Worm (Caenorhabditis elegans) whole organism, L4 larva: ENCODE measurements around the gene Y79H2A.4.

Experiments used
- F44E2.7 ChIP-seq: fragments of 200-800 bp; sonication (Bioruptor generic); IDR thresholded peaks from 2 replicates; pipeline ENCODE4 v2.1.2; 2022; ENCODE audit warnings: missing genetic modification characterization, missing compliant biosample characterization
- T20F7.1 ChIP-seq: fragments of 200-800 bp; sonication (Bioruptor generic); optimal IDR thresholded peaks from 2 replicates; lab custom pipeline; 2018; ENCODE audit warnings: mild to moderate bottlenecking, missing genetic modification characterization, missing compliant biosample characterization
- T26A8.4 ChIP-seq: fragments of 200-800 bp; sonication (Bioruptor generic); IDR thresholded peaks from 2 replicates; pipeline ENCODE4 v1.3.6; 2022; ENCODE audit warnings: missing genetic modification characterization, missing compliant biosample characterization
- Y105C5A.15 ChIP-seq: fragments of 200-800 bp; sonication (Bioruptor generic); IDR thresholded peaks from 2 replicates; pipeline ENCODE4 v1.3.6; 2022; ENCODE audit warnings: missing genetic modification characterization, missing compliant biosample characterization
- Y48G9A.11 ChIP-seq: fragments of 200-800 bp; sonication (Bioruptor generic); IDR thresholded peaks from 2 replicates; pipeline ENCODE4 v1.3.6; 2022; ENCODE audit warnings: missing genetic modification reagents, missing genetic modification characterization, missing compliant biosample characterization
- ZK546.5 ChIP-seq, 2 experiments: sonication (generic microtip); optimal IDR thresholded peaks; 2 replicates each; lab custom pipeline; 2017; ENCODE audit warnings: missing biosample characterization in 2 of 2, missing genetic modification characterization in 2 of 2
- aha-1 ChIP-seq: fragments of 150-350 bp; peaks from one replicate; lab custom pipeline; 2014; ENCODE audit warnings: missing biosample characterization, missing genetic modification characterization
- ama-1 ChIP-seq: fragments of 150-350 bp; optimal IDR thresholded peaks from 2 replicates; lab custom pipeline; 2014; ENCODE audit warnings: inconsistent platforms, mixed read lengths
- attf-4 ChIP-seq: sonication (generic microtip); optimal IDR thresholded peaks from 3 replicates; lab custom pipeline; 2017; ENCODE audit warnings: missing biosample characterization, missing genetic modification characterization
- ceh-20 ChIP-seq: fragments of 200-800 bp; sonication (Bioruptor generic); IDR thresholded peaks from 2 replicates; pipeline ENCODE4 v1.3.6; 2022; ENCODE audit warnings: missing genetic modification reagents, missing genetic modification characterization, missing compliant biosample characterization
- ceh-28 ChIP-seq: fragments of 150-350 bp; optimal IDR thresholded peaks from 2 replicates; lab custom pipeline; 2014; ENCODE audit warnings: missing biosample characterization, missing genetic modification reagents, missing genetic modification characterization
- ceh-32 ChIP-seq: sonication (generic microtip); optimal IDR thresholded peaks from 2 replicates; lab custom pipeline; 2016; ENCODE audit warnings: mild to moderate bottlenecking, missing genetic modification characterization, missing compliant biosample characterization; ENCODE audit not compliant: poor library complexity
- ceh-44 ChIP-seq: fragments of 200-800 bp; sonication (Bioruptor generic); IDR thresholded peaks from 2 replicates; pipeline ENCODE4 v1.3.6; 2022; ENCODE audit warnings: missing genetic modification reagents, missing genetic modification characterization, missing compliant biosample characterization
- ceh-62 ChIP-seq: sonication (generic microtip); optimal IDR thresholded peaks from 2 replicates; lab custom pipeline; 2017; ENCODE audit warnings: missing biosample characterization, missing genetic modification characterization
- ces-1 ChIP-seq: fragments of 150-350 bp; sonication (generic microtip); optimal IDR thresholded peaks from 4 replicates; lab custom pipeline; 2014; ENCODE audit warnings: missing biosample characterization, missing genetic modification reagents, missing genetic modification characterization
- ctbp-1 ChIP-seq: fragments of 200-800 bp; sonication (Bioruptor generic); IDR thresholded peaks from 2 replicates; pipeline ENCODE4 v1.3.6; 2022; ENCODE audit warnings: missing genetic modification reagents, missing genetic modification characterization, missing compliant biosample characterization
- dmd-8 ChIP-seq: fragments of 200-800 bp; sonication (Bioruptor generic); IDR thresholded peaks from 2 replicates; pipeline ENCODE4 v1.3.6; 2022; ENCODE audit warnings: missing genetic modification characterization, missing compliant biosample characterization
- dpl-1 ChIP-seq: fragments of 150-350 bp; optimal IDR thresholded peaks from 2 replicates; lab custom pipeline; 2014; ENCODE audit warnings: missing biosample characterization, missing genetic modification reagents, missing genetic modification characterization
- duxl-1 ChIP-seq: sonication (generic microtip); optimal IDR thresholded peaks from 2 replicates; lab custom pipeline; 2016; ENCODE audit warnings: mild to moderate bottlenecking, missing genetic modification characterization, moderate library complexity, missing compliant biosample characterization; ENCODE audit not compliant: poor library complexity
- dve-1 ChIP-seq: sonication (generic microtip); optimal IDR thresholded peaks from 2 replicates; lab custom pipeline; 2017; ENCODE audit warnings: antibody characterized with exemption, mild to moderate bottlenecking, missing genetic modification characterization, missing compliant biosample characterization; ENCODE audit not compliant: insufficient read depth
- egl-27 ChIP-seq: sonication (generic microtip); optimal IDR thresholded peaks from 3 replicates; lab custom pipeline; 2017; ENCODE audit warnings: missing biosample characterization, missing genetic modification reagents, missing genetic modification characterization
- hlh-11 ChIP-seq: fragments of 200-800 bp; sonication (Bioruptor generic); optimal IDR thresholded peaks from 2 replicates; lab custom pipeline; 2018; ENCODE audit warnings: mild to moderate bottlenecking, missing genetic modification characterization, missing compliant biosample characterization
- jun-1 ChIP-seq: fragments of 150-350 bp; optimal IDR thresholded peaks from 2 replicates; lab custom pipeline; 2014; ENCODE audit warnings: missing biosample characterization, missing genetic modification reagents, missing genetic modification characterization
- lin-29 ChIP-seq: fragments of 200-800 bp; sonication (Bioruptor generic); IDR thresholded peaks from 2 replicates; pipeline ENCODE4 v1.3.6; 2022; ENCODE audit warnings: missing genetic modification reagents, missing genetic modification characterization, missing compliant biosample characterization
- lin-38 ChIP-seq: fragments of 200-800 bp; sonication (Bioruptor generic); IDR thresholded peaks from 2 replicates; pipeline ENCODE4 v1.3.6; 2022; ENCODE audit warnings: missing genetic modification reagents, missing genetic modification characterization, missing compliant biosample characterization
- lin-39 ChIP-seq: fragments of 150-350 bp; optimal IDR thresholded peaks from 2 replicates; lab custom pipeline; 2014; ENCODE audit warnings: missing biosample characterization, missing genetic modification reagents, missing genetic modification characterization
- lir-3 ChIP-seq: sonication (generic microtip); optimal IDR thresholded peaks from 2 replicates; lab custom pipeline; 2016; ENCODE audit warnings: mild to moderate bottlenecking, missing genetic modification characterization, missing compliant biosample characterization
- lsy-2 ChIP-seq, 2 experiments: fragments of 150-350 bp in 1 of 2; sonication (generic microtip) in 1 of 2; optimal IDR thresholded peaks; 2 replicates each; lab custom pipeline; 2014 to 2017; ENCODE audit warnings: missing biosample characterization in 2 of 2, missing genetic modification characterization in 2 of 2
- madf-5 ChIP-seq, 2 experiments: fragments of 200-800 bp; sonication (Bioruptor generic); IDR thresholded peaks; 2 replicates each; pipeline ENCODE4 v1.3.6; 2022; ENCODE audit warnings: missing compliant biosample characterization in 2 of 2, missing genetic modification characterization in 2 of 2
- nhr-10 ChIP-seq: fragments of 150-350 bp; optimal IDR thresholded peaks from 2 replicates; lab custom pipeline; 2014; ENCODE audit warnings: missing biosample characterization, missing genetic modification characterization
- nhr-41 ChIP-seq: fragments of 200-800 bp; sonication (Bioruptor generic); IDR thresholded peaks from 2 replicates; pipeline ENCODE4 v1.3.6; 2022; ENCODE audit warnings: missing genetic modification reagents, missing genetic modification characterization, missing compliant biosample characterization
- nhr-48 ChIP-seq: sonication (generic microtip); optimal IDR thresholded peaks from 2 replicates; lab custom pipeline; 2016; ENCODE audit warnings: mild to moderate bottlenecking, missing genetic modification characterization, missing compliant biosample characterization
- nhr-6 ChIP-seq: fragments of 150-350 bp; optimal IDR thresholded peaks from 2 replicates; lab custom pipeline; 2014; ENCODE audit warnings: missing biosample characterization, missing genetic modification characterization
- nhr-76 ChIP-seq: fragments of 150-350 bp; optimal IDR thresholded peaks from 2 replicates; lab custom pipeline; 2014; ENCODE audit warnings: missing biosample characterization, missing genetic modification characterization
- php-3 ChIP-seq: fragments of 200-800 bp; sonication (Bioruptor generic); IDR thresholded peaks from 2 replicates; pipeline ENCODE4 v1.3.6; 2022; ENCODE audit warnings: missing genetic modification reagents, missing genetic modification characterization, missing compliant biosample characterization
- set-16 ChIP-seq: fragments of 200-800 bp; sonication (Bioruptor generic); IDR thresholded peaks from 2 replicates; pipeline ENCODE4 v1.3.6; 2022; ENCODE audit warnings: missing genetic modification reagents, missing genetic modification characterization, missing compliant biosample characterization
- spr-3 ChIP-seq: fragments of 200-800 bp; sonication (Bioruptor generic); optimal IDR thresholded peaks from 2 replicates; lab custom pipeline; 2018; ENCODE audit warnings: mild to moderate bottlenecking, missing genetic modification characterization, missing compliant biosample characterization
- tag-97 ChIP-seq: fragments of 200-800 bp; sonication (Bioruptor generic); IDR thresholded peaks from 2 replicates; pipeline ENCODE4 v1.3.6; 2022; ENCODE audit warnings: missing genetic modification characterization, missing compliant biosample characterization
- tra-1 ChIP-seq: fragments of 200-800 bp; sonication (Bioruptor generic); IDR thresholded peaks from 2 replicates; pipeline ENCODE4 v1.3.6; 2022; ENCODE audit warnings: missing genetic modification reagents, missing genetic modification characterization, missing compliant biosample characterization
- vab-7 ChIP-seq: fragments of 200-800 bp; sonication (Bioruptor generic); IDR thresholded peaks from 2 replicates; pipeline ENCODE4 v1.3.6; 2022; ENCODE audit warnings: missing genetic modification reagents, missing genetic modification characterization, missing compliant biosample characterization
- zfp-2 ChIP-seq: sonication (generic microtip); optimal IDR thresholded peaks from 2 replicates; lab custom pipeline; 2016; ENCODE audit warnings: mild to moderate bottlenecking, missing genetic modification characterization, missing compliant biosample characterization
- zfp-3 ChIP-seq: fragments of 200-800 bp; sonication (Bioruptor generic); conservative IDR thresholded peaks from 2 replicates; pipeline ENCODE4 v1.3.6; 2022; ENCODE audit warnings: missing genetic modification reagents, missing genetic modification characterization, missing compliant biosample characterization
- ztf-7 ChIP-seq: fragments of 150-350 bp; optimal IDR thresholded peaks from 2 replicates; lab custom pipeline; 2014; ENCODE audit warnings: missing biosample characterization, missing genetic modification characterization

Gene Y79H2A.4

DNA sequence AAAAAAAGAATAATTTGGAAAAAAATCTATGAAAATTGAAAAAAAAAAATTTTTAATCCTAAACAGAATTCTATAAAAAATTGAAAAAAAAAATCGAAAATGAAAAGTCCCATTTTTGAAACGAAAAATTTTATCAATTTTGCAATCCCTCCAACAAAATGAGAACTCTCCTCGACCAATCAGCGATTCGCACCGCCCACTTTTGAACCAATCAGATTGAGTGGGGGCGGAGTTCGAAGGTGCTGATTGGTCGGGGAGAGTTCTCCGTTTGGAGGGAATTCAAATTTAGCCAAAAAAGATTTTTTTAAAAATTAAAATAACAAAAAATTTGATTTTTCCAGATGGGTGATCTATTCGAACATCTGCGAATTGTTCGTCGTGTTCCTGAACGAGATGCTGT lies 26.6 kb downstream of the Y79H2A.4 start:
- TF ChIP-seq aha-1 (tag; lab: Kevin White, UChicago): no peak

DNA sequence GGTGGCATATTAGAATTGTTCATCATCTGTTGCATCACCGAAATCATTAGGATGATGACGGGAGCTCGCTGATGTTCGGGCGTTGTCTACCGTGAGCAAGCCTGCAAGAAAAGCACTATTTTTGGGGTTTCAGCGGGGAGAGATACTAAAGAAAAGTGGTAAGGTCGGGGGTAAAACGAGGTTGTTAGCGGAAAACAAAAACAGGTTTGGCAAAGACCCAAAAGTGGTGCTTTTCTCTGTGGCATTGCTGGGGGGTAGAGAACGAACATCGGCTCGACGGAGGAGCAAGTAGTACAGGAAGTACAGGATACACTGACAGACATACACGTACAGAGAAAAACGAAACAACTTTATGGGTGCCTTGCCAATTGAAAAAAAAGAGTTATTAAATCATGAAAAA lies 36.4 kb downstream of the Y79H2A.4 start, which contains the start of gene php-3:
TSS of gene php-3 (minus strand) at position 101 of the 400 bp plus-strand sequence.
- TF ChIP-seq lin-39 (no peak), dmd-8 (GFP tag; lab: Robert Waterston, UW) (no peak), nhr-48 (tag; lab: Kevin White, UChicago) (no peak), nhr-76 (tag; lab: Kevin White, UChicago) (no peak), T26A8.4 (GFP tag; lab: Robert Waterston, UW) (no peak), F44E2.7 (GFP tag; lab: Robert Waterston, UW) (no peak), lin-38 (GFP tag; lab: Robert Waterston, UW) (no peak), ceh-28 (no peak), aha-1 (tag; lab: Kevin White, UChicago) (no peak), ama-1 (no peak), ceh-62 (no peak), Y48G9A.11 (GFP tag; lab: Robert Waterston, UW) (no peak)
- TF ChIP-seq, all 104 proteins: peak for 0

- no peak for TF ChIP-seq hlh-11
- TF ChIP-seq ceh-20 (GFP tag; lab: Robert Waterston, UW): 0 out of 2 replicates have a peak, but pooled peaks have one; percentile 17
- peak; percentile 82 for TF ChIP-seq php-3 (GFP tag; lab: Robert Waterston, UW)
- no peak for TF ChIP-seq egl-27 (tag; lab: Kevin White, UChicago)
- TF ChIP-seq lin-29 (GFP tag; lab: Robert Waterston, UW): no peak
- no peak for TF ChIP-seq ces-1
- TF ChIP-seq set-16 (GFP tag; lab: Robert Waterston, UW): peak; percentile 31
- TF ChIP-seq dve-1 (tag; lab: Kevin White, UChicago): peak; percentile 22
- TF ChIP-seq vab-7 (GFP tag; lab: Robert Waterston, UW): no peak
- 0 out of 2 replicates have a peak, but pooled peaks have one; percentile 24 for TF ChIP-seq zfp-3 (GFP tag; lab: Robert Waterston, UW)
These were observed 41.0 kb downstream of the Y79H2A.4 start for ce11 chrIII:12081992-12082628.

ce11 chrIII:12084216-12084615 lies 43.1 kb downstream of the Y79H2A.4 start, which contains the start of gene nob-1:
Gene nob-1, minus strand, starts transcription at chrIII:12084316.
- no peak for TF ChIP-seq nhr-6 (tag; lab: Kevin White, UChicago)
- peak; percentile 10 for TF ChIP-seq aha-1 (tag; lab: Kevin White, UChicago)

DNA sequence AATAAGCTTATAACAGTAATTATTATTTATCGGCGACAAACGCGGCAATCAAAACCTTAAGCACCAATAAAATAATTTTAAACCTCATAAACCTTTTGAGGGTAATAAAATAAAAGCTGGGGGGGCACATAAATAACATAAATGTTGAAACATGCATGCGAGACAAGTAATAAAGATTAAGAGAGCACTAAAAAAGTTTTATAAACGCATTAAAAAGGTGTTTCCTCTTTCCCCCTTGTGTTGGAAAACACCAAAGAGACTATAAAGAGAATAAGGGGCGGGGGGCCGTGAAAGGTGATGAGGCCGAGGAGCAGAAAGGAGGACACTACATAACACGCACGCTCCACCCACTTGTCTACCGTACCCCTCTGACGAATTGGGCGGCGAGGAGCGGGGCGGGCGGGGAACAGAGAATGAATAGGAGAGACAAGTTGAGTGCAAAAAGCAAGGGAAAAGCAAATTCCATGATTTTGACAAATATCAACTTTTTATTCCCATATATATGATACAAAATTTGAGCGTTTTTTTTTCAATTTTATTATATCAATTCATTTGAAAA lies 43.7 kb downstream of the Y79H2A.4 start:
- TF ChIP-seq lir-3 (tag; lab: Kevin White, UChicago) (no peak), lsy-2 (tag; optimal IDR thresholded peaks at IDR 0.05; lab: Kevin White, UChicago) (peak in 1 of 2 experiments; percentile 67), ceh-44 (GFP tag; lab: Robert Waterston, UW) (no peak), ctbp-1 (GFP tag; lab: Robert Waterston, UW) (no peak), ZK546.5 (tag; optimal IDR thresholded peaks at IDR 0.05; lab: Kevin White, UChicago) (no peak), F44E2.7 (GFP tag; lab: Robert Waterston, UW) (no peak), T26A8.4 (GFP tag; lab: Robert Waterston, UW) (no peak), dpl-1 (no peak), jun-1 (no peak), spr-3 (GFP tag; lab: Kevin White, UChicago) (no peak), aha-1 (tag; lab: Kevin White, UChicago) (peak; percentile 7), nhr-10 (no peak), Y105C5A.15 (GFP tag; lab: Robert Waterston, UW) (no peak), zfp-2 (tag; lab: Kevin White, UChicago) (no peak), duxl-1 (no peak), attf-4 (tag; lab: Kevin White, UChicago) (no peak), tag-97 (no peak), ztf-7 (tag; lab: Kevin White, UChicago) (no peak), madf-5 (GFP tag; IDR thresholded peaks at IDR 0.05; lab: Robert Waterston, UW) (no peak), T20F7.1 (no peak), ceh-32 (tag; lab: Kevin White, UChicago) (no peak), tra-1 (GFP tag; lab: Robert Waterston, UW) (peak; percentile 83; the same call in 1 of the 2 replicates), hlh-11 (no peak), nhr-41 (GFP tag; lab: Robert Waterston, UW) (no peak)
